Worm (Caenorhabditis elegans): Measurements from ENCODE around the gene Y43F8B.1.

DNA sequence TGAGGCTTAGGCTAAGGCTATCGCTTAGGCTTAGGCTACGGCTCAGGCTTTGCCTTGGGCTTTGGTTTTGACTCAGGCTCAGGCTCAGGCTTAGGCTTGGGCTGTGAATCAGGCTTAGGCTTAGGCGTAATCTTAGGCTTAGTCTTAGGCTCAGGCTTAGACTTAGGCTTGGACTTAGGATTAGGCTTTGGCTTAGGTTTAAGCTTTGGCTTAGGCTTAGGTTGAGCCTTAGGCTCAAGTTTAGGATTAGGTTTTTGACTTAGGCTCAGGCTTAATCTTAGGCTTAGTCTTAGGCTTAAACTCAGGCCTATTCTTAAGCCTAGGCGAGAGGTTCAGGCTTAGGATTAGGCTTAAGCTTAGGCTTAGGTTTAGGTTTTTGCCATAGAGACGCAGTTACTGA, 35.6 kb downstream of the Y43F8B.1 start:
- TF ChIP-seq W03F9.2 (tag; optimal IDR thresholded peaks at IDR 0.05) (no peak), him-1 (tag; optimal IDR thresholded peaks at IDR 0.05) (no peak), dao-5 (tag; optimal IDR thresholded peaks at IDR 0.05) (no peak)

Measured in whole organism, L4/young adult.